Worm (Caenorhabditis elegans): ENCODE data around the gene Y53F4B.17.

Gene Y53F4B.17

DNA sequence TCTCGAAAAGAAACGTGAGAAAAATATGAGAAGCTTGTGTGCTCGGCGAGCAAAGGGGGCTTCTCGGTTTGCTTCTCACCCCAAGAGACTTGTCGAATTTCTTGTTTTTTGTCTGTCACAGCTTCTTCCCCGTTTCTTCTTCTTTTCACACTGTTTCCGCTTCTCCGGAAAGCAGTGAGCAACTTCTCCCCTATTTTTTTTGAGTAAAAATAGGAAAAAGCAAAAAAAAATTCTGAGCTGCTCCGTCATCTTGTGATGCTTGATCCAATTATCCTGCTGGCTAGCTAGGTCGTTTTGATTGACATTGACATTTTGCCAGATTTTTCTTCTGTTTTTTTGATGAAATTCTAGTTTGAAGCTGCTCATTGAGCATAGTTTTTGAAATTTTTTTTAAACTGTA, 44.1 kb upstream of the Y53F4B.17 start, which contains the start of gene Y53F4B.51:
Gene Y53F4B.51, minus strand, starts transcription at position 63 of the 400 bp plus-strand sequence.
- no peak for TF ChIP-seq ama-1 (optimal IDR thresholded peaks at IDR 0.05)
- TF ChIP-seq egl-27 (tag; optimal IDR thresholded peaks at IDR 0.05) = no peak
- TF ChIP-seq eor-1 (tag; optimal IDR thresholded peaks at IDR 0.05) = no peak
- TF ChIP-seq nhr-76 (tag; optimal IDR thresholded peaks at IDR 0.05) = no peak
- TF ChIP-seq daf-12 (tag; optimal IDR thresholded peaks at IDR 0.05) = no peak
- no peak for TF ChIP-seq snpc-4 (tag; optimal IDR thresholded peaks at IDR 0.05)
- no peak for TF ChIP-seq elt-2 (tag; optimal IDR thresholded peaks at IDR 0.05)
- no peak for TF ChIP-seq ceh-9 (tag; optimal IDR thresholded peaks at IDR 0.05)
- no peak for TF ChIP-seq zag-1 (tag; optimal IDR thresholded peaks at IDR 0.05)

ce11 chrII:15015669-15016068, 42.8 kb upstream of the Y53F4B.17 start:
- TF ChIP-seq fkh-10 (GFP tag; optimal IDR thresholded peaks at IDR 0.05) (peak; percentile 23), nhr-77 (tag; optimal IDR thresholded peaks at IDR 0.05) (no peak)

DNA sequence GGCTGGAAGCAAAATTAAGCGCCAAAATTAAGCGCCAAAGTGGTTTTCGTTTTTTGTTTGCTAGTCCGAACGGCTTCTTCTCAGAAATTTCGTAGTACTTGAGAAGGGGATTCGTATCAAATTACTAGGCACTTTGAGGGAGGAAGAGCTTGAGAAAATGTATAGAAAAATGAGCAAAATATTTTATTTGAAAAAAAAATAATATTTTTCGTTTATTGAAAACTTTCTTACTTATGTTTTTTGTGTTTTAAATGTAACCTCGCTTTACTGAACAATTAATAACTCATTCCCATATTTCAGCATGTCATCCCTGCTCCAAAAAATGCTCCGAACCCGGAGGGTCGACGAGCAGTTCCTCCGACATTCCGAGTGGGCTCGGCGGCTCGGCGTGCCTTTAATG, 39.5 kb upstream of the Y53F4B.17 start, which contains the start of gene Y53F4B.12:
Gene Y53F4B.12, plus strand, starts transcription at position 301 of the 400 bp plus-strand sequence.
- TF ChIP-seq egl-5 (tag; optimal IDR thresholded peaks at IDR 0.05) (no peak), ceh-82 (tag; optimal IDR thresholded peaks at IDR 0.05) (no peak), nhr-23 (tag; optimal IDR thresholded peaks at IDR 0.05) (no peak), nhr-11 (tag; optimal IDR thresholded peaks at IDR 0.05) (no peak), fkh-10 (GFP tag; optimal IDR thresholded peaks at IDR 0.05) (no peak), nhr-12 (tag; optimal IDR thresholded peaks at IDR 0.05) (no peak), aly-2 (tag; optimal IDR thresholded peaks at IDR 0.05) (no peak)

DNA sequence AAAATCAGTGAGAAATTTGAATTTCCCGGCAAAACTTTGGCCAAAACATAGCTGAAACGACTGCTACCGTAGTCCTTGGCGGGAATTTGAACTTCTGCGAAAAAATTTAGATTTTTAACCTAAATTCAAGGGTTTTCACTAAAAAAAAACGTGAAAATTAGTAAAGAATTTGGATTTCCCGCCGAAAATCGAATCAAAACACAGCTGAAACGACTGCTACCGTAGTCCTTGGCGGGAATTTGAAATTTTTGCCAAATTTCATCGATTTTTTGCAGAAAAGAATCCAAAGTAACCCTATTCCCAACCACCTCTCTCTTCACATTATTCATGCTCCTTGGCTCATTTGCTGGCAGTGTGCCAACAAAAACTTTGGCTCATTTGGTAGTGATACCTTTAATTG, 33.4 kb upstream of the Y53F4B.17 start:
- TF ChIP-seq daf-12 (tag; optimal IDR thresholded peaks at IDR 0.05) (no peak), lin-15B (tag; optimal IDR thresholded peaks at IDR 0.05) (peak; percentile 13), mdl-1 (tag; optimal IDR thresholded peaks at IDR 0.05) (no peak)

DNA sequence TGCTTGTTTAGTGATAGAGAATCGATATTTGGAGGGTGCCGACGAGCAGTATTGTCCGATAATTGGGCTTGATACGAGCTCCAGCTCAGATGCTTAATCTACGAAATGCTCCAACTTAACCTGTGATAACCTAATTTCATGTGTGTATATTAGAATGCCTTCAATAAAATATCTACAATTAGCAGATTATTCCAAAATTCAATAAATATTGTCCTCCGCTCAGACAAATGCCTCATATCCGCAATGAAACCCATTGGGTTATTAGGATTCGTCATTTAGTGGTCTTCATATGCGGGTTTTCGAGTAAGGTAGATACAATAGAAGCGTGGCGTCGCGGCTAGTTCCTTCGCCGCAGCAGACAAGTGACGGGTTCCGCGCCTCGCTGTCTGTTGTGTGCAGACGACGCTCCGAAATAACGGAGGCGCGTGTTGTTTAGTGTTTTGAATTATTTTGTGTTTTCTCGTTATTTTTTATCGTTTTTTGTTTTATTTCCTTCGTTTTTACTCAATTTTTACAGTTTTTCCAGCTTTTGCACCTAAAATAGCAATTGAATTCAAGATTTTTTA, 32.8 kb upstream of the Y53F4B.17 start, which contains the start of gene cmtr-1:
Gene cmtr-1, plus strand, starts transcription at position 516 of the 566 bp plus-strand sequence.
- peak; percentile 90 for TF ChIP-seq egl-5 (tag; optimal IDR thresholded peaks at IDR 0.05)
- TF ChIP-seq nhr-11 (tag; optimal IDR thresholded peaks at IDR 0.05) = no peak
- peak; percentile 90 for TF ChIP-seq skn-1 (tag; optimal IDR thresholded peaks at IDR 0.05)
- TF ChIP-seq lin-39 (tag; optimal IDR thresholded peaks at IDR 0.05) = peak; percentile 96
- TF ChIP-seq eor-1 (tag; optimal IDR thresholded peaks at IDR 0.05) = peak in 1 of 2 experiments; percentile 13
- no peak for TF ChIP-seq ceh-9 (tag; optimal IDR thresholded peaks at IDR 0.05)
- TF ChIP-seq fos-1 (tag; optimal IDR thresholded peaks at IDR 0.05) = peak; percentile 68
- peak; percentile 88 for TF ChIP-seq fkh-10 (GFP tag; optimal IDR thresholded peaks at IDR 0.05)
- peak; percentile 59 for TF ChIP-seq nhr-28 (tag; optimal IDR thresholded peaks at IDR 0.05)
- TF ChIP-seq nhr-23 (tag; optimal IDR thresholded peaks at IDR 0.05) = peak; percentile 97
- peak; percentile 47 for TF ChIP-seq unc-62 (GFP tag; optimal IDR thresholded peaks at IDR 0.05)
- peak; percentile 92 for TF ChIP-seq lin-15B (tag; optimal IDR thresholded peaks at IDR 0.05)
- TF ChIP-seq daf-12 (tag; optimal IDR thresholded peaks at IDR 0.05) = no peak
- TF ChIP-seq egl-27 (tag; optimal IDR thresholded peaks at IDR 0.05) = peak; percentile 74
- peak; percentile 95 for TF ChIP-seq nhr-77 (tag; optimal IDR thresholded peaks at IDR 0.05)
- TF ChIP-seq nhr-12 (tag; optimal IDR thresholded peaks at IDR 0.05) = no peak
- peak; percentile 88 for TF ChIP-seq ceh-82 (tag; optimal IDR thresholded peaks at IDR 0.05)
- peak; percentile 92 for TF ChIP-seq ama-1 (optimal IDR thresholded peaks at IDR 0.05)
- TF ChIP-seq nhr-76 (tag; optimal IDR thresholded peaks at IDR 0.05) = peak; percentile 49
- TF ChIP-seq nhr-67 (tag; optimal IDR thresholded peaks at IDR 0.05) = peak; percentile 52
- no peak for TF ChIP-seq fkh-2 (tag; optimal IDR thresholded peaks at IDR 0.05)
- no peak for TF ChIP-seq ceh-16 (tag; optimal IDR thresholded peaks at IDR 0.05)
- TF ChIP-seq ZK546.5 (tag; optimal IDR thresholded peaks at IDR 0.05) = no peak
- peak; percentile 94 for TF ChIP-seq lsy-12 (tag; optimal IDR thresholded peaks at IDR 0.05)
- TF ChIP-seq nhr-25 (tag; optimal IDR thresholded peaks at IDR 0.05) = peak; percentile 98
- peak; percentile 92 for TF ChIP-seq nfya-1 (tag; optimal IDR thresholded peaks at IDR 0.05; ENCODE audit: insufficient read depth)
- peak in 1 of 3 experiments; percentile 10 for TF ChIP-seq elt-3 (tag; optimal IDR thresholded peaks at IDR 0.05)
- TF ChIP-seq elt-2 (tag; optimal IDR thresholded peaks at IDR 0.05) = peak; percentile 80
- peak; percentile 4 for TF ChIP-seq mdl-1 (tag; optimal IDR thresholded peaks at IDR 0.05)
- TF ChIP-seq tbx-2 (tag; optimal IDR thresholded peaks at IDR 0.05) = peak; percentile 93
- TF ChIP-seq jun-1 (tag; optimal IDR thresholded peaks at IDR 0.05) = peak; percentile 88
- TF ChIP-seq zag-1 (tag; optimal IDR thresholded peaks at IDR 0.05) = peak; percentile 26
- peak; percentile 86 for TF ChIP-seq pqm-1 (tag; optimal IDR thresholded peaks at IDR 0.05)
- peak; percentile 80 for TF ChIP-seq R02D3.7 (tag; optimal IDR thresholded peaks at IDR 0.05)
- peak; percentile 38 for TF ChIP-seq elt-1 (tag; optimal IDR thresholded peaks at IDR 0.05)
- no peak for TF ChIP-seq mml-1 (tag; optimal IDR thresholded peaks at IDR 0.05)
- no peak for TF ChIP-seq nhr-237 (tag; optimal IDR thresholded peaks at IDR 0.05)
- peak; percentile 100 for TF ChIP-seq snpc-4 (tag; optimal IDR thresholded peaks at IDR 0.05)
- TF ChIP-seq sea-2 (GFP tag; optimal IDR thresholded peaks at IDR 0.05) = no peak
- TF ChIP-seq aly-2 (tag; optimal IDR thresholded peaks at IDR 0.05) = peak; percentile 75
- TF ChIP-seq pha-4 (tag; optimal IDR thresholded peaks at IDR 0.05) = peak; percentile 97
- TF ChIP-seq ztf-4 (tag; optimal IDR thresholded peaks at IDR 0.05) = peak; percentile 62

Data from whole organism, L3 larva.